Worm (Caenorhabditis elegans) whole organism, L4/young adult: Measurements from ENCODE around the gene F13E9.19.

Experiments
- W03F9.2 ChIP-seq: fragments of 150-350 bp; optimal IDR thresholded peaks from 2 replicates; lab custom pipeline; 2014; ENCODE audit warnings: missing biosample characterization, missing genetic modification characterization
- dao-5 ChIP-seq: sonication (generic microtip); optimal IDR thresholded peaks from 2 replicates; lab custom pipeline; 2016; ENCODE audit warnings: missing genotype, missing genetic modification characterization, moderate library complexity, missing compliant biosample characterization

DNA sequence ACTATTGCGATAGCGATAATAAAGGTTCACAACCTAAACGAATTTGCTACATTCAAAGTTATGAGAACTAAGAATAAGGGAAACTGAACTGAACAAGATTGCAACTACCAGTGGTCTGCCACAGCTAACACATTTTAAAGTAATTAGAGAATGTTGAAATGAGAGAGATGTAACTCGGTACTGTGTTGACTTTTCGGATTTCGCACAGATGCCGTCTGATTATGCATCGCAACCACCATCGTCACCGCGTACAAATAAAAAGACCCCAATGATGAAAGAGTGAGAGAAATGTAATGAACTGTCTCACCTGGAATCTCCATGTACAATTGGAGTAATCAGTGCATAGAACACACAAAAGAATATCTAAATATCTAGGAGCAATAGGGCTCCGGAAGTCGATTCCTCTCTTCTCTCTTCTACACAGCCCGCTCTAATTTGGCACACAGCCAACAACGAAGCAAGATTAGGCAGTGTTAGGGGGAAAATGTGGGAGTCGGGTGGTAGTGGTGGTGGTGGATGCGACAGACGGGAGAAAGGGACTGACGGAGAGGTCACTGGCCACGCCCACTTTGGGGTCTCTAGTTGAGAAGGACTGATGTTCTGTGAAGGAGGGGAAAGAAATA lies 30.5 kb upstream of the F13E9.19 start, which contains the start of gene F13E9.11:
- TF ChIP-seq dao-5 (tag; lab: Kevin White, UChicago) (no peak), W03F9.2 (tag; lab: Kevin White, UChicago) (no peak)
